Fruit fly (Drosophila melanogaster) S2 (cell line): ENCODE measurements around the gene Bicra.
A peak's percentile ranks its signal among the peaks of the same experiment; 100 is the strongest.

Experiments
- CG8478 ChIP-seq: fragments of >200 bp; optimal IDR thresholded peaks from 2 replicates; lab custom pipeline; 2018
- CTCF ChIP-seq, 2 experiments: fragments of >200 bp; optimal IDR thresholded peaks; 2 replicates each; lab custom pipeline; 2018

The Bicra gene

DNA sequence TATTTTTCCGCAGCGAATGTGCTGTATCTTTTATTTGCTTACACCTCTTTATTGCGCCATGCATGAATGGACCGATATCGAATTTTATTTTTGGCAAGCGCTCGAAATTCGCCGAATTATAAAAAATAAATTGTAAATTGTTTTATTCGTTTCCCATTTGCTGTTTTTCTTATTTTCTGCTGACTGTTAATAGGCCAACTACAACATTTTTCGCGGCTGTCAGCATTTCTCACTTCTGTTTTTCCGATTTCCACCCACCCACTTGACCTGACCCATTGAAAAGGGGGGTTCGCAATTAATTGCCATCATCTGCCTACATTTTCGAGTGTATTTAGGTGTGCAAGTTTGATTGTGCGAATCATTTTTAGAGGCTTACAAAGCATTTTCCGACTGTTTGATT, 13.8 kb downstream of the Bicra start:
- TF ChIP-seq CG8478 (lab: Kevin White, UChicago): no peak
- no peak for TF ChIP-seq CTCF (optimal IDR thresholded peaks at IDR 0.05; lab: Kevin White, UChicago)

DNA sequence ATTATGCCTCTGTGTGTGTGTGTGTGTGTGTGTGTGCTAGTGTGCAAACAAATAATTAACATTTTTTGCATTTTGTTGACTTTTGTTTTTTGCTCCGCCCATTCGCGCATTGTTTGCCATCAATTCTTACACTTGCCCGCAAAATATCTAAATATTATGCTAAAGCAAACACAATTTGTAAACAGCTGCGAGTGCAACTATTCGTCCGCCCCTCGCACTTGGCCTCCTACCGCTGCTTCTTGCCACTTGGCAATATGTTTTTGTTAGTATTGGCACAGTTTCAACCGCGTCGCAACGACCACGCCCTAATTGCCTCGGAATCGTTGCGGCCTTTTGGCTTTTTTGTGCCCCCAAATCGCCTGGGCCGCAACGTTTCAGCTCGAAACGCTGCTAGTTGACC, 14.7 kb downstream of the Bicra start:
- TF ChIP-seq CTCF (optimal IDR thresholded peaks at IDR 0.05; lab: Kevin White, UChicago): no peak
- TF ChIP-seq CG8478 (lab: Kevin White, UChicago): no peak

DNA sequence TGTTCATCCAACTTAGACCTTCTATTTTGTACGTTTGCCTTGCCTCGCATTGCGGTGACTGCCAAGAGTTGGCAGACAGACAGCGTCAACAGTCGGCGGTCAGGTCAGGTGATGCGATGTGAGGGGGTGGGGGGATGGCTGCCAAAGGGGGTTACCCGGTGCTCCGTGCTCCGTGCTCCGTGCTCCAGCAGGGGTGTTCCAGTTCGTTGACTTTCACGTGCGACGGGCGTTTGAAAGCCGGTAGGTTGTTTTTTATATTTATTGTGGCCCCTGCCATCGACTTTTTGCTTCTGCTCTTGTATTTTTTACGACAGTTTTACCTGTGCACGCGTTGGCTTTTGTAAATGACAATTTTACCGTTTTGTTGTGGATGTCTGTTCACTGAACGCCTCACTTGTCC, 19.2 kb downstream of the Bicra start:
- TF ChIP-seq CG8478 (lab: Kevin White, UChicago): no peak
- TF ChIP-seq CTCF (optimal IDR thresholded peaks at IDR 0.05; lab: Kevin White, UChicago): no peak

DNA sequence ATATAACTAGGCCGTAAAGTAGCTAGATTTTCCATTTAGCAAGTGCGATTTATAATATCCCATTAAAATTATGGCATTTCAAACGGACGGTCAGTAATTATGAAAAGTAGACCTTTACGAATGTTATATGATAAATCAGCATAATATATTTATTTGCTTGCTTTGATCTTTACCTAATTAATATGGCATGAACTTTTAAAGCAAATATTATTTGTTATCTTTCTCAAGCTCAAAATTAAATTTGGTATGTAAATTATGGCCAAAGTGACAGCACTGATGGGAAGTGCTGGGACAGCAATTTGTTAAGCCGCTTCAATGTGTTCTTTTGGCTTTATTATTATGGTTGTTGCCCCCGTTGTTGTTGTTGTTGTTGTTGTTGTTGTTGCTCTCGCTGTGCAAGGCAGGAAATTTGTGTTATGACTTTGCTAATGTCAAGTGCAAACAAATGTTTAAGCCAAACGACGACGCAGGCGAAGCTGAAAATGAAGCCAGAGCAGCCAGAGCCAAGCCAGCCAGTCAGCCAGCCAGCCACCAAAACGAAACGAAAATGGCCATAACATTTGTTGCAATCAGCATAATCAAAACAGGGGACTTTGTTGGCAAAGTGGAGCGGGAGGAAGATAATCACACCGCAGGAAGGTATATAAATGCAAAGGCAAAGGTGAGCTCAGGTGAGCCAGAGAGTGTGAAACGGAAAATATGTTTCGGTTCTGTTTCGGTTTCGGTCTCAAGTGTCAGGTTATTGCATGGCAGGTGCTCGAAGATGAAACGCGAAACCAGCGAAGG, 19.9 kb downstream of the Bicra start:
- TF ChIP-seq CG8478 (lab: Kevin White, UChicago): no peak
- TF ChIP-seq CTCF (optimal IDR thresholded peaks at IDR 0.05; lab: Kevin White, UChicago): no peak

DNA sequence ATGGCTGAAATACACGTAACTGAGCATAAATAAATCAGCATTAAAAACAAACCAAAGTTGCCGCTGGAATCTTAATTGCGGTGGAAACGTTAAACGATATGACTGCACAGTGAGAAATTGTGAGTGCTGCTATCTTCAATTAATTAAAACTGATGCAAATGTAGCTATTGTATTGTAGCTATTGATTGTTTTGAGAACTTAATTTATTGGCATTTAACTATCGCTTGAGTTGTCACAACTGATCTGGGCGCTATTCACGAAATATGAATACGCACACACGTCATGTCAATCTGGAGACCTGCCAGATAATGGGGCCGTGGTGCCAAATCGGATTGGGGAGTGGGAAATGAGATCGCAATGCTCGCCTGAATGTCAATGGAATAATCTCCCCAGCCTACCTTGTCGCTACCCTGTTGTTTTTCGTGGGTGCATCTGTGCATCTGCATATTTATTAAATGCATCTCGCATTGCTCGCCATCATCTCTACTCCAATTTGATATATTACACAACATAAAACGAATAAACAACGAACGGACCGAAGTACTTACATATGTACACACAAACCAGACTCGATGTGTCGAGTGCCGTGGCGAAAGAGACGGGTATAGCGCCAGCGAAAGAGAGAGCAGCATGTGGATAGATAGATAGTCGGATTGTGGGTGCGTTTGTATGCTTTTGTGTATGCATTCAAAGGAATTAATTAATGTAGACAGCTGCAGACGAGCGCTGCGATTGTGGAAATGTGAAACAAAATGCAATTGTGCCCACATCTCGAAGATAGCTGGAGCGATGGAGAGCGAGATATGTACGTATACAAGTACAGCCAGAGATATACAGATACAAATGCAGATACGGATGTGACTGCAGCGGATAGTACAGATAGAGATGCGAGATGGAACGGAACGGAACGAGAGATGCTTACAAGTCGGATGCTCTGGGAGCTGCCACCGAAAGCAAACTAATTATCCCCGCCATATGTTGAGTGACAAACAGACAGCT, 20.9 kb downstream of the Bicra start:
- TF ChIP-seq CG8478 (lab: Kevin White, UChicago): no peak
- no peak for TF ChIP-seq CTCF (optimal IDR thresholded peaks at IDR 0.05; lab: Kevin White, UChicago)

DNA sequence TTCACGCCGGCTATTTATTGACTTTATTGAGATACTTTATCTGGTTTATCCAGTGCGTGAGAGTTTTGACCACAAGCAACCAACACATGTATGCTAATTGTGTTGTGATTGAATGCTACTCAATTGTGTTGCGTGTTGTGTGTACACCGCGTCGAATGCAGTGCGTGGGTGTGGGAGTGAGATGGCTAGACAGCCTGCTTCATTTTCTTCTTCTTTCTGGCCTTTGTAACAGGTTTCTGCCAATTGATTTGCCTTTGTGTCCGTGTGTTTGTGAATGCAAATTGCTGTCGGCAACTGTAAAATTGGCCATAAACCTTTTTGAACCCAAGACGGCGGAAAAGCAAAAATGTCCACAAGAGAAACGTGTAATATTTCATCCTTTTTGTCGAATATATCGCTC, 24.1 kb downstream of the Bicra start:
- TF ChIP-seq CG8478 (lab: Kevin White, UChicago) (no peak), CTCF (optimal IDR thresholded peaks at IDR 0.05; lab: Kevin White, UChicago) (no peak)

DNA sequence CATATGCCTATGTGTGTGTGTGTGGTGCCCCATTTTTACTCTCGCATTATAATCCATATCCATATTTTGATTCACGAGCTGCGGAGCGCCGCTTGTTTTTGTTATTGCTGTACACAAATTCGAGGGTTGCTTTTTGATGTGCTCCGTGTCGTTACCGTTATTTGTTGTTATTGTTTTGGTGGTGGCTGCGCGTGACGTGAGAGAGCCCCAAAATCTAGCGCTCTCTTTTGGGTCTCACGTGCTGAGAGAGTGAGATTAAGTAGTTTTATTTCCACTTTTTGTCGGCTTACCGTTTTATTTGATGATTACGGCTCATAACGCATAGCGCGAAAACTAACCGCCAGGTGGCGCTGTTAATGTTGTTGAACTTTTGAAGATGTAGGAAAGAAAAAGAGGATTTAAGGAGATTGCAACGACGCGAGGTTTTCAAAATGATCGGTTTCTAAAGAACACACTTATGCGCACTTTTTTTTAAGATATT, 24.5 kb downstream of the Bicra start:
- TF ChIP-seq CG8478 (lab: Kevin White, UChicago) (no peak), CTCF (optimal IDR thresholded peaks at IDR 0.05; lab: Kevin White, UChicago) (peak; percentile 80 to 84)

DNA sequence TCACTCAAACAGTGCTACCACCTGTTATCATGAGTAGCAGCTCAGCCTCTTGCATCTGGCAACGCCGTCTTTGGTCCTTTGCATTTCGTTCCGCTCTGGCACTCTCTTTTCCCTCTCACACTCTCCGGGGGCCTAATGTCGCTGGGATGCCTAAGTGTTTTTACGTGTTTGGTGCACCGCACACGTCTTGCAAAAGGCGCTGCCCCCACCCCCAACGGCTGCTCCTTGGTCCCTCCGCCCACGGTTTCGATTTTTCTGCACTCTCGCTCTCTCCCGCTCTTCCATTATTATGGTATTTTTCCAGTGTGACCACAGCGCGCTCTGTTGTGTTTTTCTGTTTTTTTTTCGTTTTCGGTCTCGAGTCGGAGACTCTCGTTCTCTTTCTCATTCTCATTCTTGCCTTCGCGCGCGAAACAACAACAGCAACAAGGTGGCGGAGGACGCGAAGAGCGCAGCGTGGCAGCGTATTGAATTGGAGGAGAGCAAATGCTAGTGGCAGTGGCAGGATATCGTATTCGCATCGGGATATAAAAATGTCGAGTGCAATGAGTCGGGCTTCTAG, 25.2 kb downstream of the Bicra start:
- TF ChIP-seq CTCF (optimal IDR thresholded peaks at IDR 0.05; lab: Kevin White, UChicago): peak in 1 of 2 experiments; percentile 35
- no peak for TF ChIP-seq CG8478 (lab: Kevin White, UChicago)

DNA sequence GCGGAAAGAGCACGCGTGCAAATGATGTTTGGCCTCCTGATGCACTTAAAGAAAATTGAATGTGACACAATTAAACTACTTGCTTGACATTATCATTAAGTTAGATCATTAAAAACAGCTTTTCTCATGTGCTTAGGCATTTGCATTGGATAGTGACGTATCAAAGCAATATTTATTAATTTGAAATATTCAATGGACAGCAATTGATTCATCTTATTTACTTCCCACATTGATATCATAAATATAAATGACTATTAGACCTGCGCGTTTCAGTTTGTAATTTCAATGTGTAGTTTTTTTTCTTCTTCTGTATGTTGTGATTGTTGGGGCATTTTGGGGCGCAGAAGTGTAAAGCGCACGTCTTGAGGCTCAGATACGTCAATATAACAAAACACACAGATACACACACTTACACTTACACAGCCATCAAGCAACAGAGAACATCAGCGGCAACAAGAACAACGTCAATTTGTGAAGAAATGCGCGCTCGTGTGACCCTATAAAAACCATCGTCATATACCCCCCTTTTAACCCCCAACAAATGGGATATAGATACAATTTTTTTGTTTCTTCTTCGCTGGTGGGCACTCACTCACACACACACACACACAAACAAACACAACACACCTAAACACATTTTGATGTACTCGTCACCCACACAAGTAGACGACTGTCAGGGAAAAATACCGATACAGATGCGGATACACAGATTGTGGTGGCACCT, 26.3 kb downstream of the Bicra start:
- TF ChIP-seq CTCF (optimal IDR thresholded peaks at IDR 0.05; lab: Kevin White, UChicago) (no peak), CG8478 (lab: Kevin White, UChicago) (no peak)

DNA sequence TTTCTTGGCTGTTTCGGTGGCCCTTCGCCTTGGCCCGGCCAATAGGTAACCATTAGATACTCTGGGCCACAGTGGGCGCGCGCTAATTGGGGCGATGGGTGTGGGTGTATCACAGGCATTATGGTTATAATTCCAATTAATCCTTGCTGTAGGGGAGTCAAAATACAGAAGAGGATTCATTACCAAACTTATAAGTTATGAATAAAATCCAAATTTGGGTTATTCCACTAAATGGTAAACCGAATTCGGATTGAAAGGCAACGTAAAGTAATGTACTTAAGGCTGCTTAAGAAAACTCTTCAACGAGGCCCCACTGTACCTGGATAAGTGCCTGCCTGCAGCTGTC, 26.8 kb downstream of the Bicra start:
- TF ChIP-seq CTCF (optimal IDR thresholded peaks at IDR 0.05; lab: Kevin White, UChicago) (no peak), CG8478 (lab: Kevin White, UChicago) (no peak)

DNA sequence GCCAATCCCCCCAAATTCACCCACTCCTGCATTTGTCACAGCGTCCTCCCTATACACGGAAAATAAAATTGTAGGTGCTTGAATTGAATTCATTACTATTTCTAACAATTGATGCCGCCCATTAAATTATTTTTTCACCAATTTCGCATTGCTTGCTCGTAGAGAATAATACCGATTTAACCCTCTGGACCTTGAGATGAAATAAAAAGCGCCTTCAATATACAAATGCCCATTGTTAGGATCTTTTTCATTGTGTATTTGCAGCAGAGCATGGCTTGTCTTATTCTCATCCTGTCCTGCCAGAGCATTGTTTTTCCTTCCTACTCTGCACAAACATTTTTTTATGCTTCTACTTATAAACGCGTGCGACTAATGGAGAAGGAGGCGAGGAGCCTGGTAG, 28.8 kb downstream of the Bicra start:
- TF ChIP-seq CG8478 (lab: Kevin White, UChicago) (no peak), CTCF (optimal IDR thresholded peaks at IDR 0.05; lab: Kevin White, UChicago) (no peak)

DNA sequence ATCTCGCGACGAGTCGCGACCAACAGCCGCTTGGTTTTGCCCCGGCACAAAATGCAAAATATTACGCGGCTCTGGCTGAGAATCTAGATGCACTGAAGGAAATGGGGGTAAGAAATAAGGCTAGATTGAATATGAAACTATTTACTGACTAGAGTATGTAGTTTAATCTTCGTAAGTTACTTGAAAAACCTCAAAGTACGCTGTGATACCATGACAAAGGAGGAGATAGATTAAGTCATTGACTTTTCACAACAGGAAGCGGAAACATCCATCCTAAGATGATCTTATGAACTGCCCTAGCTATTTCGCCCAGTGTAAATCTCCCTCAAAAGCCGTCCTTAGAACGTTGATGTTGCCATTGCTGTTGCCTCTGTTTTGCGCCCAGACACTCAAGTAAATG, 31.3 kb downstream of the Bicra start:
- no peak for TF ChIP-seq CTCF (optimal IDR thresholded peaks at IDR 0.05; lab: Kevin White, UChicago)
- TF ChIP-seq CG8478 (lab: Kevin White, UChicago): no peak

DNA sequence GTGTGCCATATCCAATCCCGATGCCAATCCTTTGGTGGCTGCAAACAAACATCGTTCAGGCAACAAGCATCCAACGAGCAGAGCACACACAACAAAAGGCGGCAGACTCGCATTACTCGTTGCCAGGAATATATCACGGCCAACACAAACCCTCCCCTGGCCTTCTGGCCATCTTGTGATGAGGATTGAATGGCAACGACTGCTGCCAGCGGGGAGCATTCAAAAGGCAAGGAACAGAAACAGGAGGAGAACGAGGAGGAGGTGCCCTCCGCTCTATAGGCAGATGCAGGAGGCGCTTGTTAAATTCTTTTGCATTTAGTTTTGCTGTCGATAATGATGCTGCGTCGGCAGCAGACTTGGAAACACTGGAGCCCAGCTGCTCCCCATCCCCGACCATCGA, 32.7 kb downstream of the Bicra start:
- no peak for TF ChIP-seq CG8478 (lab: Kevin White, UChicago)
- no peak for TF ChIP-seq CTCF (optimal IDR thresholded peaks at IDR 0.05; lab: Kevin White, UChicago)

DNA sequence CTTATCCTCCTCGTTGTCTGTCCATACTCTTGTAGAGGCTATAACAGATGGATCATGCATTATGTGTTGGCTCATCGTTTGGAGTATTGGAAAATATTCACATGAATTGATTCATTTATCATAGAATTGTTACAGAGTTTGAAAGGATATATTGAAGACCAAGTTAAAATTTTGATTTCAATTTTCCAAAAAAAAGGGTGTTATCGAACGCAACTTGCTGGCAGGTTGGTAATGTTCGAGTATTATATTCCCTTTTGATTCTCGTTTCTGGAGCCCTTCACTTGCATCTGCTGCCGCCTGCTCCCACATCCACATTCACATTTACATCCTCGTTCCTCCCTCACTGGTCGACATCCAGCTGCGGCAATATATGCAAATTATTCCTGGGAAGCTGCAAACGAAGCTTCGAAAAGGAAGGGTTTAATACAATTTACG, 33.2 kb downstream of the Bicra start:
- TF ChIP-seq CTCF (optimal IDR thresholded peaks at IDR 0.05; lab: Kevin White, UChicago) (no peak), CG8478 (lab: Kevin White, UChicago) (no peak)
